Worm (Caenorhabditis elegans) whole organism, late embryonic: ENCODE data around the gene Y76B12C.4.

Experiments
- ceh-31 ChIP-seq: sonication (generic microtip); optimal IDR thresholded peaks from 2 replicates; lab custom pipeline; 2016; ENCODE audit warnings: missing genetic modification characterization, missing compliant biosample characterization
- elt-2 ChIP-seq: sonication (generic microtip); optimal IDR thresholded peaks from 2 replicates; lab custom pipeline; 2016; ENCODE audit warnings: missing genetic modification reagents, missing genetic modification characterization, missing compliant biosample characterization
- elt-4 ChIP-seq: sonication (generic microtip); optimal IDR thresholded peaks from 2 replicates; lab custom pipeline; 2016; ENCODE audit warnings: missing genetic modification characterization, missing compliant biosample characterization
- fkh-10 ChIP-seq: fragments of 150-350 bp; optimal IDR thresholded peaks from 2 replicates; lab custom pipeline; 2014; ENCODE audit warnings: missing biosample characterization, missing genetic modification reagents, missing genetic modification characterization
- pqm-1 ChIP-seq: sonication (generic microtip); optimal IDR thresholded peaks from 2 replicates; lab custom pipeline; 2016; ENCODE audit warnings: missing genetic modification characterization, missing compliant biosample characterization
- sox-4 ChIP-seq: sonication (generic microtip); optimal IDR thresholded peaks from 2 replicates; lab custom pipeline; 2017; ENCODE audit warnings: mild to moderate bottlenecking, missing genetic modification characterization, inconsistent platforms, missing compliant biosample characterization

ce11 chrIV:1952312-1952711, 19.9 kb downstream of the Y76B12C.4 start:
- no peak for TF ChIP-seq fkh-10 (GFP tag; lab: Kevin White, UChicago)
- no peak for TF ChIP-seq sox-4 (tag; lab: Kevin White, UChicago)
- TF ChIP-seq ceh-31 (tag; lab: Kevin White, UChicago) = no peak
- TF ChIP-seq pqm-1 = no peak
- TF ChIP-seq elt-2 (tag; lab: Kevin White, UChicago) = no peak
- no peak for TF ChIP-seq elt-4 (tag; lab: Kevin White, UChicago)
